Fruit fly (Drosophila melanogaster) whole organism, embryonic: ENCODE data around the gene mRpL14.

Experiments used
- CG32772 ChIP-seq: fragments of 200-800 bp; sonication (Bioruptor generic); IDR thresholded peaks from 2 replicates; pipeline ENCODE4 v1.3.6; 2022; ENCODE audit warnings: missing biosample characterization, missing genetic modification characterization
- CG4404 ChIP-seq: fragments of 200-800 bp; sonication (Bioruptor generic); IDR thresholded peaks from 2 replicates; pipeline ENCODE4 v1.3.6; 2022; ENCODE audit warnings: missing biosample characterization, missing genetic modification characterization
- Med ChIP-seq: fragments of 200-800 bp; sonication (Bioruptor generic); peaks from one replicate; lab custom pipeline; 2016; ENCODE audit warnings: missing biosample characterization, missing genetic modification characterization, mild to moderate bottlenecking, inconsistent platforms, moderate library complexity
- kah ChIP-seq: fragments of 200-800 bp; sonication (Bioruptor generic); optimal IDR thresholded peaks from 2 replicates; lab custom pipeline; 2018; ENCODE audit warnings: missing biosample characterization, mild to moderate bottlenecking, missing genetic modification characterization
- pzg ChIP-seq: fragments of 200-800 bp; sonication (Bioruptor generic); optimal IDR thresholded peaks from 3 replicates; lab custom pipeline; 2018; ENCODE audit warnings: missing biosample characterization, mild to moderate bottlenecking, missing genetic modification characterization, moderate library complexity

- TF ChIP-seq Med (GFP tag; lab: Kevin White, UChicago) (no peak), CG4404 (GFP tag; lab: Robert Waterston, UW) (no peak), kah (no peak), CG32772 (GFP tag; lab: Robert Waterston, UW) (no peak), pzg (no peak)
Observed at dm6 chrX:2360992-2361391, 16.5 kb upstream of the mRpL14 start.
